Worm (Caenorhabditis elegans) whole organism, young adult: ENCODE data around the gene str-175.
A peak's percentile ranks its signal among the peaks of the same experiment; 100 is the strongest.

Experiments used
- B0261.1 ChIP-seq: sonication (generic microtip); optimal IDR thresholded peaks from 2 replicates; lab custom pipeline; 2016; ENCODE audit warnings: mild to moderate bottlenecking, missing genetic modification characterization, moderate library complexity, missing compliant biosample characterization
- D2030.7 ChIP-seq: fragments of 200-800 bp; sonication (Bioruptor generic); IDR thresholded peaks from 2 replicates; pipeline ENCODE4 v1.3.6; 2022; ENCODE audit warnings: missing genetic modification reagents, missing genetic modification characterization, missing compliant biosample characterization
- F10E7.11 ChIP-seq: sonication (generic microtip); optimal IDR thresholded peaks from 2 replicates; lab custom pipeline; 2017; ENCODE audit warnings: mild to moderate bottlenecking, missing genetic modification characterization, moderate library complexity, missing compliant biosample characterization
- F39B2.1 ChIP-seq: fragments of 200-800 bp; sonication (Bioruptor generic); IDR thresholded peaks from 2 replicates; pipeline ENCODE4 v1.3.6; 2022; ENCODE audit warnings: missing genetic modification reagents, missing genetic modification characterization, missing compliant biosample characterization
- F57C9.4 ChIP-seq: sonication (generic microtip); optimal IDR thresholded peaks from 2 replicates; lab custom pipeline; 2017; ENCODE audit warnings: mild to moderate bottlenecking, missing genetic modification characterization, missing compliant biosample characterization
- Y95B8A.8 ChIP-seq: fragments of 200-800 bp; sonication (Bioruptor generic); IDR thresholded peaks from 2 replicates; pipeline ENCODE4 v1.3.6; 2022; ENCODE audit warnings: missing genetic modification reagents, missing genetic modification characterization, missing compliant biosample characterization
- ama-1 ChIP-seq, 3 experiments: fragments of 150-350 bp in 1 of 3; sonication (generic microtip) in 2 of 3; optimal IDR thresholded peaks; 2 replicates each; lab custom pipeline; 2014 to 2018; ENCODE audit warnings: missing biosample characterization in 2 of 3, missing genetic modification characterization in 2 of 3, missing genetic modification reagents in 2 of 3
- attf-6 ChIP-seq: fragments of 200-800 bp; sonication (Bioruptor generic); IDR thresholded peaks from 2 replicates; pipeline ENCODE4 v1.3.6; 2022; ENCODE audit warnings: missing genetic modification reagents, missing genetic modification characterization, missing compliant biosample characterization
- ceh-27 ChIP-seq: fragments of 200-800 bp; sonication (Bioruptor generic); optimal IDR thresholded peaks from 2 replicates; lab custom pipeline; 2018; ENCODE audit warnings: mild to moderate bottlenecking, missing genetic modification characterization, moderate library complexity, missing compliant biosample characterization
- ceh-58 ChIP-seq: fragments of 200-800 bp; sonication (Bioruptor generic); IDR thresholded peaks from 2 replicates; pipeline ENCODE4 v1.3.6; 2022; ENCODE audit warnings: missing genetic modification characterization, missing compliant biosample characterization
- chd-7 ChIP-seq: sonication (generic microtip); optimal IDR thresholded peaks from 2 replicates; lab custom pipeline; 2016; ENCODE audit warnings: mild to moderate bottlenecking, missing genetic modification characterization, moderate library complexity, missing compliant biosample characterization
- die-1 ChIP-seq: sonication (generic microtip); optimal IDR thresholded peaks from 2 replicates; lab custom pipeline; 2016; ENCODE audit warnings: missing genotype, mild to moderate bottlenecking, missing genetic modification characterization, missing compliant biosample characterization
- dpl-1 ChIP-seq: fragments of 150-350 bp; optimal IDR thresholded peaks from 2 replicates; lab custom pipeline; 2014; ENCODE audit warnings: missing biosample characterization, missing genetic modification reagents, missing genetic modification characterization
- ekl-4 ChIP-seq: fragments of 200-800 bp; sonication (Bioruptor generic); IDR thresholded peaks from 2 replicates; pipeline ENCODE4 v1.3.6; 2022; ENCODE audit warnings: missing genetic modification reagents, missing genetic modification characterization, missing compliant biosample characterization
- ets-4 ChIP-seq: fragments of 200-800 bp; sonication (Bioruptor generic); optimal IDR thresholded peaks from 2 replicates; lab custom pipeline; 2018; ENCODE audit warnings: mild to moderate bottlenecking, missing genetic modification characterization, missing compliant biosample characterization
- fkh-3 ChIP-seq: sonication (generic microtip); optimal IDR thresholded peaks from 2 replicates; lab custom pipeline; 2016; ENCODE audit warnings: mild to moderate bottlenecking, missing genetic modification characterization, missing compliant biosample characterization
- him-1 ChIP-seq: sonication (generic microtip); optimal IDR thresholded peaks from 2 replicates; lab custom pipeline; 2016; ENCODE audit warnings: missing genotype, missing genetic modification reagents, missing genetic modification characterization, missing compliant biosample characterization
- hrde-1 ChIP-seq: sonication (generic microtip); optimal IDR thresholded peaks from 2 replicates; lab custom pipeline; 2016; ENCODE audit warnings: missing genetic modification characterization, mild to moderate bottlenecking, missing compliant biosample characterization, moderate library complexity, missing genotype, missing genetic modification reagents, borderline replicate concordance
- hsf-1 ChIP-seq: fragments of 200-800 bp; sonication (Bioruptor generic); IDR thresholded peaks from 2 replicates; pipeline ENCODE4 v1.3.6; 2022; ENCODE audit warnings: missing genetic modification reagents, missing genetic modification characterization, missing compliant biosample characterization
- lin-35 ChIP-seq, 3 experiments: fragments of 150-350 bp in 2 of 3; sonication (generic microtip) in 1 of 3; optimal IDR thresholded peaks; 2 replicates each; lab custom pipeline; 2014 to 2018; ENCODE audit warnings: missing biosample characterization in 3 of 3, missing genetic modification characterization in 3 of 3, missing genetic modification reagents in 3 of 3
- mel-28 ChIP-seq: sonication (generic microtip); optimal IDR thresholded peaks from 2 replicates; lab custom pipeline; 2016; ENCODE audit warnings: borderline replicate concordance, mild to moderate bottlenecking, missing genetic modification characterization, missing compliant biosample characterization
- nhr-120 ChIP-seq: fragments of 200-800 bp; sonication (Bioruptor generic); IDR thresholded peaks from 2 replicates; pipeline ENCODE4 v1.3.6; 2022; ENCODE audit warnings: missing genetic modification characterization, missing compliant biosample characterization
- rpc-1 ChIP-seq, 2 experiments: fragments of 150-350 bp in 1 of 2; sonication (generic microtip) in 1 of 2; optimal IDR thresholded peaks; 2 replicates each; lab custom pipeline; 2014 to 2018; ENCODE audit warnings: missing biosample characterization in 1 of 2, missing genetic modification characterization in 1 of 2, missing genetic modification reagents in 1 of 2, missing genotype in 1 of 2
- snpc-1.1 ChIP-seq: sonication (generic microtip); optimal IDR thresholded peaks from 2 replicates; lab custom pipeline; 2017; ENCODE audit warnings: missing genetic modification characterization, mild to moderate bottlenecking, missing compliant biosample characterization, antibody characterized with exemption, moderate library complexity, missing genotype, missing genetic modification reagents; ENCODE audit not compliant: insufficient read depth
- snpc-3.4 ChIP-seq: sonication (generic microtip); optimal IDR thresholded peaks from 2 replicates; lab custom pipeline; 2017; ENCODE audit warnings: missing genetic modification characterization, mild to moderate bottlenecking, missing compliant biosample characterization, antibody characterized with exemption, moderate library complexity, missing genotype, missing genetic modification reagents
- snpc-4 ChIP-seq, 5 experiments: fragments of 150-350 bp in 1 of 5; sonication (generic microtip) in 4 of 5; optimal IDR thresholded peaks; 2 replicates each; lab custom pipeline; 2014 to 2018; ENCODE audit warnings: missing genetic modification characterization in 5 of 5, missing biosample characterization in 3 of 5, antibody characterized with exemption in 2 of 5, mild to moderate bottlenecking in 2 of 5, missing compliant biosample characterization in 2 of 5, missing genotype in 2 of 5, moderate library complexity in 2 of 5, missing genetic modification reagents in 1 of 5
- tbp1 ChIP-seq: fragments of 200-800 bp; sonication (Bioruptor generic); optimal IDR thresholded peaks from 2 replicates; lab custom pipeline; 2018; ENCODE audit warnings: mild to moderate bottlenecking, missing genetic modification characterization, missing compliant biosample characterization
- ztf-18 ChIP-seq: sonication (generic microtip); optimal IDR thresholded peaks from 2 replicates; lab custom pipeline; 2016; ENCODE audit warnings: missing genotype, mild to moderate bottlenecking, missing genetic modification characterization, missing compliant biosample characterization
- ztf-25 ChIP-seq: fragments of 200-800 bp; sonication (Bioruptor generic); IDR thresholded peaks from 2 replicates; pipeline ENCODE4 v1.3.6; 2022; ENCODE audit warnings: missing genetic modification reagents, missing genetic modification characterization, missing compliant biosample characterization

Gene str-175

ce11 chrIV:4866599-4866998, 3.8 kb downstream of the str-175 start:
- no peak for TF ChIP-seq nhr-120 (GFP tag; lab: Robert Waterston, UW)
- no peak for TF ChIP-seq rpc-1 (optimal IDR thresholded peaks at IDR 0.05; lab: Kevin White, UChicago)
- peak; percentile 60 for TF ChIP-seq rpc-1 (tag; optimal IDR thresholded peaks at IDR 0.05; lab: Kevin White, UChicago)
- no peak for TF ChIP-seq snpc-4 (GFP tag; optimal IDR thresholded peaks at IDR 0.05; lab: Kevin White, UChicago)
- TF ChIP-seq snpc-4 (tag; optimal IDR thresholded peaks at IDR 0.05; lab: Kevin White, UChicago), result peak in 1 of 4 experiments; percentile 64

- TF ChIP-seq snpc-4 (GFP tag; optimal IDR thresholded peaks at IDR 0.05; lab: Kevin White, UChicago) (peak; percentile 70), snpc-4 (tag; optimal IDR thresholded peaks at IDR 0.05; lab: Kevin White, UChicago) (peak; percentile 77 to 92 (median 86)), tbp1 (GFP tag; lab: Kevin White, UChicago) (peak; percentile 80), ets-4 (GFP tag; lab: Kevin White, UChicago) (no peak), ztf-25 (GFP tag; lab: Robert Waterston, UW) (0 out of 2 replicates have a peak, but pooled peaks have one; percentile 67), hrde-1 (tag; lab: Kevin White, UChicago) (no peak), D2030.7 (peak; percentile 53; the same call in 1 of the 2 replicates), dpl-1 (GFP tag; lab: Kevin White, UChicago) (no peak), ceh-27 (GFP tag; lab: Kevin White, UChicago) (no peak), him-1 (tag; lab: Kevin White, UChicago) (peak; percentile 31), rpc-1 (optimal IDR thresholded peaks at IDR 0.05; lab: Kevin White, UChicago) (peak; percentile 50), rpc-1 (tag; optimal IDR thresholded peaks at IDR 0.05; lab: Kevin White, UChicago) (peak; percentile 82), F39B2.1 (GFP tag; lab: Robert Waterston, UW) (no peak), lin-35 (GFP tag; optimal IDR thresholded peaks at IDR 0.05; lab: Kevin White, UChicago) (no peak), attf-6 (0 out of 2 replicates have a peak, but pooled peaks have one; percentile 43), snpc-3.4 (peak; percentile 46), hsf-1 (0 out of 2 replicates have a peak, but pooled peaks have one; percentile 34), ceh-58 (GFP tag; lab: Robert Waterston, UW) (no peak), snpc-1.1 (tag; lab: Kevin White, UChicago) (peak; percentile 88), ama-1 (optimal IDR thresholded peaks at IDR 0.05; lab: Kevin White, UChicago) (no peak), ama-1 (GFP tag; optimal IDR thresholded peaks at IDR 0.05; lab: Kevin White, UChicago) (no peak), ekl-4 (peak; percentile 21; the same call in 1 of the 2 replicates), die-1 (tag; lab: Kevin White, UChicago) (peak; percentile 33), B0261.1 (tag; lab: Kevin White, UChicago) (peak; percentile 48), mel-28 (tag; lab: Kevin White, UChicago) (no peak)
Measured at ce11 chrIV:4864524-4864923, 5.9 kb downstream of the str-175 start.

- no peak for TF ChIP-seq rpc-1 (optimal IDR thresholded peaks at IDR 0.05; lab: Kevin White, UChicago)
- TF ChIP-seq rpc-1 (tag; optimal IDR thresholded peaks at IDR 0.05; lab: Kevin White, UChicago), result peak; percentile 20
- TF ChIP-seq ets-4 (GFP tag; lab: Kevin White, UChicago), result no peak
Measured at ce11 chrIV:4861449-4861848, 9.0 kb downstream of the str-175 start, which contains the start of the genes Y17G9A.4 and str-173. Gene Y17G9A.4 (minus strand): TSS chrIV:4861549. Gene str-173 (plus strand): TSS chrIV:4861773.

DNA sequence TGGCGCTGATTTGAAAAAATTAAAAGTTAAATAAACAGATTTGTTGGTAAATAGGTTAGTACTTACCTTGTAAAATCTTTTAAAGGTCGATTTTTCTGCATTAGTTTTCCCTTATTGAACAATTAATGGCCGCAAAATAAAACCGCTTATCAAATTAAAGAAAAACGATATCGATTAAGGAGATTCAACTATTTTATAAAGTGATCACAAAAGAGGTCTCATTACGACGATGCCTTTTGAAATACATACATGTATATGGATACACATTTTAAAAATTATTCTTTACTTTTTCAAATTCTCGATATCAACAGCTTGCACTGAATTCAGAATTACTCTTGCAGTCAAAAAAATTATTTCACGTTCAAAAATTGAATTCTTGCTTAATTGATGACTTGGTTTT, 11.9 kb downstream of the str-175 start, which contains the start of gene Y17G9A.3:
TSS of gene Y17G9A.3 (minus strand) at position 101 of the 400 bp plus-strand sequence.
- TF ChIP-seq ztf-18 (no peak), F57C9.4 (no peak), F10E7.11 (tag; lab: Kevin White, UChicago) (no peak), fkh-3 (tag; lab: Kevin White, UChicago) (no peak), chd-7 (no peak), Y95B8A.8 (GFP tag; lab: Robert Waterston, UW) (no peak)
